Fruit fly (Drosophila melanogaster) whole organism, larva: Measurements from ENCODE around the gene Sodh1.

Source experiments
- noc ChIP-seq: fragments of 200-800 bp; sonication (Bioruptor generic); optimal IDR thresholded peaks from 3 replicates; lab custom pipeline; 2019; ENCODE audit warnings: missing biosample characterization, mild to moderate bottlenecking, missing genetic modification characterization, moderate library complexity

The Sodh1 gene

DNA sequence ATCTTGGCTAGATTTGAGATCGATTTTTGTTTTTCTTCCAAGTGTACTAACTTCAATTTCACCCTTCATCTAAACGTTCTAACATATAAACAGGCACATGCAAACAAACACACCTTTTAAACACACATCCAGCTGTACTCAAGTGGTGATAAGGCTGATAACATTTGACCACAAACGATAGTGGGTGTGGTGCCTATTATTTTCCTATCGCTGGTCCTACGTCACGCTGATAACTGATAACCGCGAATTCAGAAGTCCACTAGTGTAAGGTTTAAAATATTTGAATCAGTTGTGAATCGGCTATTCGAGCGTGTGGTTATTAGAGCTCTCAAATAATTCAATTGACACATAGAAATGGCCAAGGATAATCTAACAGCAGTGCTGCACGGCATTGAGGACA, at the start of gene Sodh1:
Sodh1 (plus strand) TSS at position 94 of the 400 bp plus-strand sequence.
- peak; percentile 54 for TF ChIP-seq noc (tag; lab: Kevin White, UChicago)

DNA sequence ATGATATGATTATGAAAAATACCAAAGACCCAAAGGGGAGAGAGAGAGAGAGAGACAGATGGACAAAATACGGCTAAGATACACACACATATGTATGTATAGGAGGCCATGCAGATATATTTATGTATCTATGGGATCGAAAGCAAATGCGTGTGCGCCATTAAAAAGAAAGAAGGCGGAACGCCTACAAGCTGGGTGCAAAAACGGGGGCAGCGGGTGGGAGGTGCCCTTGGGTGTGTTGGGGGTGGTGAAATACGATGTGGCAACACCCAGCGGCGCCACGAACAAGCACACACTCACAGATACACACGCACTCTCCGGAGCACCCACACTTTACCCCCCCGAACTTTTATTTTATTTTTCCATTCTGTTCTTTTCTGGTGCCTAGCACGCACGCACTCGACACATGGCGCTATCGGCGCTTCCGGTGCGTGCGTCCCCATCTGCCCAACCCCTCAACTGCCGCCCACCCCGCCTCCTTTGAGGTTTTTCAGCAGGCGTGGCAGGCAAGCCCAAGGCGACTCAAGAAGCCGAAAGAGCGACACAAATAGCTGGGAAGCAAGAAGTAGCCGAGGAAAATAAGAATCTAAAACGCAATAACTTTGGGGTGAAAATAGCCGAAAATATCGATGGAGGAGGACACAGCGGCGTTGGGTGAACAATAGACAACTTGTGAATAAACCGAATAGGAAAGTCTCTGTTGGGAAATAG, 47.5 kb upstream of the Sodh1 start:
- TF ChIP-seq noc (tag; lab: Kevin White, UChicago) = no peak

DNA sequence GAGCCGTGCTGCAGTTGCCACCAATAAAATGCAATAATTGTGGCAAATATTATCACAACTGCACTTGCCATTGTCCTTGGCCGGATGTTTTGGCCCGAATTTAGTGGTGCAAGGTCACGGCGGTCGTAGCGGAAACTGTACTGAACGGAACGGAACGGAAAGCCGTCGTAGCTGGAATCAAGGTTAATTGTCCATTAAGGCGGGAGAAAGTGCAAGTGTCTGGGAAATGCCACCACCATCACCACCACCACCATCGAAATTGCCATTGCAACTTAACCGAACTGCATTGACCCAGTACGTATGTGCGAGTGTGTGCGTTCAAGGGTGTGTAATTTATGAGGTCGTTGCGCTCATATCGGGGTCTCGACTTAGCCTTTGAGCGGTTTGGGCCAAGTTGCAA, 45.2 kb upstream of the Sodh1 start:
- no peak for TF ChIP-seq noc (tag; lab: Kevin White, UChicago)

DNA sequence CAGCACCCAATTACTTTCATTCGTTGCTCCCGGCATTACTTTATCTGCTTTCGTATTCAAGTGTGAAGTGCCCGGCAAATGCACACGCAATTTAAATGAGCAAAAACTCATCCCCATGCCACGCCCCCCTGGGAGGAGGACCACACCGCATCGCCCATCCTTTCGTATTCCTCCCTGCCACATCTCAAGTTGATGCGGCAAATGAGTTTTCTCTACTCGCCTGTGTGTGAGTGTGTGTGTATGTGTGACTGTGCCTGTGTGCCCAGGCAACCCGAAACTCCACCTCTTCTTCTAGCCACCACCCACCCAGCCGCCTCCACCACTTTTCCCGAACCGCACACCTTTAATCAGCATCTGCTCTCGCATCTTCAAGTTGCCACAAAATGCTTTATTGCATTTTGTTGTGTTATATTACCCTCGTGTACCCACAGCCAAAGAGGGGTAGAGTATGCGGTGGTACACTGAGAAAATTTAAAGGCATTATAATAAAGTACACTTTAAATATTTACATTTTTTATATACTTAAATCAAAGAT, 41.0 kb upstream of the Sodh1 start:
- TF ChIP-seq noc (tag; lab: Kevin White, UChicago) = no peak

DNA sequence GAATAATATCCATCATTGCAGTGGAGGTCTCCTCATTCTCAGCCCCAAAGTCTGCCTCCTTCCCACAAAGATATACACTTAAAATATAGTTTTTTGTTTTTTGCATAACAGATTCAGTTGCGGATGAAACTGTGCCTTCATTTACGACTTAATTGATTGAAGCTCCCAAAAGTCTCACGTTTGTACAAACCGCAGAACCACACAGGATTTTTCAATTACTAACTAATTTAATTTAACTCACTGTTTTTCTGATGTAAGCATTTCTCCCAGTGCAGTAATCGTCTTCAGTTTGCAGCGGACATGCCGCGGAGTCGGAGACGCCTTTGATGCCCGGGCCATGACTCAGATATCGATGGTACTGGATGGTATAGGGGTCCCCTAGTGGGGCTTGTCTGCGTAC, 27.6 kb upstream of the Sodh1 start:
- no peak for TF ChIP-seq noc (tag; lab: Kevin White, UChicago)

DNA sequence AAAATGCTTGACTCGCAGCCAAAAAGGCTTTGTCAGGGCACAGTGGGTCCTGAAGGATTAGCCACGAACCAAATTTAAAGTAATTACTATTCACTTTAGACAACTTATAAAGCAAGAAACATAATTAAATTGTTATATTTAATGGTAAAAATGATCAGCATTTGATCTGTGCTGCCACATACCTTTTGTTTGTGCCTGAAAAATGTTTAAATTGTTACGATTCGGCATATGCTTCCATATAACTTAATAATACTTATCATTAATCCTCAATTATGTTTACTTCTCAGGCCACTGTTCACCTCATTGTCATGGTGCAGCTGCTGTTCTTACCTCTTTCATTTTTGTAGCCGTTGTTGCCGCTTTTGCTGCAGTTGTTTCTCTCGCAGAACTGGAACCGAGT, 26.9 kb upstream of the Sodh1 start:
- TF ChIP-seq noc (tag; lab: Kevin White, UChicago) = no peak

DNA sequence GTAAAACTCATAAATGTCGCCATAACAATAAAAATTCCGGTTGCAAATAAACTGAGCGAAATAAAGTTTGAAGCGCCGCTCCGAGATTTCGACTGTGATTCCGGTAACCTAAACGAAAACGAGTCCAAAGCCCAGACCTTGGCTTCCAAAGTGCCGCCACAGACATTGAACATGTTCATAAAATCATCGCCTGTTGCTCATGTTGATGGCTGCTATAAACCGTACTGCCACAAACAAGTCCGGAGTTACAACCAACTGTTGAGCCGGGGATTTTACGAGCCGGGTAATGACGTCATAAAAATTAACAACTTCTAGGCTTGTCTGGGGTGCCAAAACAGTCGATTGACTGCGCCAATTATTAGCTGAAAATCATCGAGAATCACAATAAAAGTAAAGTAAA, 23.6 kb upstream of the Sodh1 start:
- TF ChIP-seq noc (tag; lab: Kevin White, UChicago) = no peak

DNA sequence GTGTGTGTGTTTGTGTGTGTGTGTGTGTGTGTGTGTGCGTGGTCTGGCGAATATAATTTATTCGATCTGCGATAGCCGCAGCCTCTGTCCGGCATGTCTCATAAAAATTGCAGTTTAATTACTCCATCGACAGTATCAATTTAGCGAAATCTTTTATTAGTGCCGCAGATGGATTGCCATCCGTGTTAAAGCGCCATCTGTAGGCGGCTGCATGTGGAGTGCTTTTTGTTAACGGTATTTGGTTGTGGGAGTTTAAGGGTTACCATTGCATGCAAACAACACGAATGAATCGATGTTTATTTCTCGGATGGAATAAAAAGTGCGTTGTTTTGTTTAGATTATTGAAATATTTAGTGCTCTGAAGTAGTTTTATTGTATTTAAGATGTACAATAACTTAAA, 22.7 kb upstream of the Sodh1 start:
- TF ChIP-seq noc (tag; lab: Kevin White, UChicago) = no peak

DNA sequence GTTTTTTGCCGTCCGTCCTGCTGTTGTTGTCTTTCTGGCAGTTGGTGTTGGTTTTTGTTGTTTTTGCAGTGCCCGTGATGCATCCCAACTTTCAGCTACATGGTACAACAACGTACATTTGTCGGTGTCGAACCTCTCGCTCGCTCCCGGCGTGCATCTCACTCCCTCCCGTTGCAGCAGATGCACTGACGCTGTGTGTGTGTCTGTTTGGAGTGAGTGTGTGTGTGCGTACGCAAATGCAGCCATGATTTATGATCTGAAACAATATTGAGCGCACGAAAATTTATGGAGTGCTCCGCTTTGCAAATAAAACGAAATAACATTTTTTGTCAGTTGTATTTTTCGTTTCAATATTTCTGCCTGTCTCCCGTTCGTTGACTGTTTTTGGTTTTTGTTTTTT, 20.6 kb upstream of the Sodh1 start:
- TF ChIP-seq noc (tag; lab: Kevin White, UChicago) = no peak

DNA sequence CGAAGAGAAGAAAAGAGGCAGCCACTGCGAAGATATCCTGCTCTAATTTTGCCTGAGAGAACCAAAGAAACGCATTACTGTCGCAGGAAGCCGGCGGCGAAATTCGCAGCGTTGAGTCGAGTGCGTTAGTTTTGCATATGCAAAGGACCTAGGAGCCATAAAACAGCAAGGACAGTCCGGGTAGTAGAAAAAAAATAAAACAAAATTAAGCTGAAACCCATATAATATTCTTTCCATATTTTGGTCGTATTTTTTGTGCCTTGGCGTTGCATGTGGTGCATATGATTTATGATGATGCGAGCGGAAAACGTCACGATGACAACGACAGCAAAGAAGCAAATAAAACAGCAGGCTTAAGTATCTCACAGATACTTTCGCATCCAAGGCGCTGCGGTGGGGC, 18.4 kb upstream of the Sodh1 start:
- no peak for TF ChIP-seq noc (tag; lab: Kevin White, UChicago)

DNA sequence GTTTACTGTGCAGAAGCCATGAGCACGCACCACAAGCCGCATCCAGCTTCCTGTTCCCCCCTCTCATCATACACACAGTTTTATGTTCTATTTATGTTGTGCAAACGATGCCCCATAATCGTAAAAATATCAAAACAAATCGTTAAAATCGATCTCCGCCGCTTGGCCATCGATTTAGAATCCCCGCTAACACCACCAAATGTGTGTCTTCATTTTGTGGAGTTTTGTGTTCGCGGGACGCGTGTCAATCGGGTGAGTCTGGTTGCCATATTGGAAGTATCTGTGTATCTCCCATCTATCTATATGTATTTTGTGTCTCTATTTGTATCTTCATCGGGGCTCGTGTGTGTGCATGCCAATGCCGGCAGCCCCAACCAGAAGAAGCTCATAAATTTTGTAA, 17.7 kb upstream of the Sodh1 start:
- TF ChIP-seq noc (tag; lab: Kevin White, UChicago) = no peak

DNA sequence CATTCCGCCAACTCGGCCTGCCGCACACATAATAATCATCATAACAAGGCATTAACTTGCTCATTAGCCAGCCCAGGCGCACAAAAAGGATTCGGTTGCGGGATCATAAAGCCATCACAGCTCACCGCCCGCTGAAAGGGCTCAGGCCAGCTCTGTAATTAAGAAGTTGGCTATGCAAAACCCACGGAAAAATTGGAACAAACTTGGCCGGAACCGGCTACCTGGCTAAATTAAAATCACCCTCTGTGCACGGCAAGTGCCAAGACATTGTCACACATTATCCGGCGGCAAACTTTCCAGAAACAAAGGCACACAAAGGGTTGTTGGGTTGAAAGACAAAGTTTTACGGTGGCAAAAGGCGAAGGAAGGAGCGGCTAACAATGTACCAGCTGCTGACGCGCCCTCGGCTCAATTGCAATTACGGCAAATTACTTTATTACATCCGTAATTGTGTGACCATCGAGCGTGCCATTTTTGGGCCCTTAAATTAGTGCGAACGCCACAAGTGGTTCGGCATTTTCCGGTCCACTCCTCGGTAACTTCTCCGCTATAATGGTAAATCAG, 16.4 kb upstream of the Sodh1 start:
- TF ChIP-seq noc (tag; lab: Kevin White, UChicago) = no peak

DNA sequence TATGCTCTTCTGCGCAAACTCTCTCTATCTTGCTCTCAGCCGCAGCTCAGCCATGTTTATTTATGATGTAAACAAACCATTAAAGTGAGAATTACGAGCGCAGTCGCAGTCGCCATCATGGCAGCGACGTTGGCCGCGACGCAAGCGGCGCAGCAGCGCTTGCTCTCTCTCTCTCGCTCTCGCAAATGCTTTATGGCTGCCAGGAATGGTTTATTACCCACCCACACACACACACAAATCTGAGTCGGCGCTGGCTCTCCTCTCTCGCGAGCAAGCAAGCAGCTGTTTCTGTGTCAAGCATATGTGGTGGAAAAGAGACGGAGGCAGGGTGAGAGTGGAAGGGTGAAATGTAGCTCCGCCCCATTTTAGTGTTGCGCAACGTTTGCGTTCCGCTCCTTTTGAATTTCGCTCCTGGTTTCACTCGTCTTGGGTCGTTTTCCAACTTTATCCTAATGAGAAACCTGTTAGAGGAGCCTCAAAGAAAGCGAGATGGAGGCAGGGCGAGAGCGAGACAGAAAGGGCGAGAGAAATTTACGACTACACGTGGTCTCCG, 14.8 kb upstream of the Sodh1 start:
- no peak for TF ChIP-seq noc (tag; lab: Kevin White, UChicago)

DNA sequence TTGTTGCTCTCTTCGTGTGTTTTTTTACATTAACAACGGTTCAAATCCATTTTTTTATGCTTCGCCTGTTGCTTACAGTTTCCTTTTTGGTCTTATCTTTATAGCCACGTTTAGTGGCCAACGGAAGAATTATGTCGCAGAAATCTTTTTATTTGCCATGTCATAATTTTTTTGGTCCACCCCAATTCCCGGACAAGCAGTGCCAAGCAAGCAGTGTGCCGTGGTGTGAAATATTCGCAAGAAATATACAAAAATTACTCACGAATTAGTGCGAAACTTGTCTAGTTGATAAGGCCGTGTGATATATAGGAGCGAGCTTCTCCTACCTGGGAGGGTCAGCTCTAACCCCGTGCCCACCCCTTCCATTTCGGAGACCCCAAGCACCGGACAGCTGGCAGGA, 11.2 kb upstream of the Sodh1 start:
- no peak for TF ChIP-seq noc (tag; lab: Kevin White, UChicago)

DNA sequence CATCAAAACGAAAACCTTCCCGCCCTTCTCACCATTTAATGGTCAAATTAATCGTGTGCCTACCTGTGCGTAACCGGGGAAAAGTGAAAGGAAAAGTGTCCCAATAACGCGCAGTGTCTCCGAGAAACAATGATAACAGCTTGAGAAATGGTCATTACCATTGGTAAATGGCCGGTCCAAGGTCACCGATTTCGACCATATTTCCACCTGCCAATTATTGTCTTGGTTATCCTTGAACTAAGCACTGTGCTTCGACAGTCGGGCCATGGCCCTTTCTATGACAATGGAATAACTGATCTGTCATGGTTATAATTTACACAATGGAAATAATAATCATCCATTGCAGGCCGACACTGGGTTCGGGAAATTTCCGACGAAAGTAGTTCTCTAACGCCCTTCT, 8.1 kb upstream of the Sodh1 start:
- no peak for TF ChIP-seq noc (tag; lab: Kevin White, UChicago)

DNA sequence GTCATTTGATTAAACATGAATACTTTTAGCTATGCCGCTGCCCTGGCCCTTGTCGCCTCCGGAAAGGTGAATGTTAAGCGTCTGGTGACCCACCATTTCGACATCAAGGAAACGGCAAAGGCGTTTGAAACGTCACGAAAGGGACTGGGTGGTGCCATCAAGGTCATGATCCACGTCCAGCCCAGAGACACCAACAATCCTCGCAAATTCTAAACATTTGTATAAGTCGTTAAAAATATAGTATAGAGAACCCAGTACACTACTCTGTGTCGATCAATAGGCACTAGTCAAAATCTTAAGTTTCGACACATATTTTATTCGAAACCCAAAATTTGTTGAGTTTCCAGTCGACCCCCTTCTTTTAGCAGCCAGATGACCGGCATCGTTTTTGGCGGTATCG, 2.2 kb downstream of the Sodh1 start, which contains the start of gene CG1979:
CG1979 (plus strand) TSS at position 301 of the 400 bp plus-strand sequence.
- no peak for TF ChIP-seq noc (tag; lab: Kevin White, UChicago)

DNA sequence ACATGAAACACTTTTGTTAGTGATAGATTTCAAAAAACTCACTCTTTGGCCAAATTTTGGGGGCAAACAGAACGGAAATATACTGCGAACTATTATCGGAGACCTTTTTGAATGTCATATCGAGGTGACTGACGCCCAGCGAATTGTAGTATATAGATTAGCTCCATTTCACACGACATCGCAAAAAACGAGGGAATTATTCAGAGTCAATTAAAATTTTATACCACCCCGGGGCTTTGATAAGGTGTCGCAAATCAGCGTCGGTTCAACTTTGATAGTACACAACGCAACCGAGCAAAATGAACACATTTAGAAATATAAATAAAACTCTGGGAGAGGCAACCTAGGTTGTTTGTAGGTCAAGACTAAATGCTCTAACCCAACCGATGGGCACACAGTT, 5.9 kb downstream of the Sodh1 start:
- peak; percentile 63 for TF ChIP-seq noc (tag; lab: Kevin White, UChicago)
